Worm (Caenorhabditis elegans) whole organism, young adult: ENCODE results near the gene C14C6.8.
A peak's percentile ranks its signal among the peaks of the same experiment; 100 is the strongest.

Source experiments
- D2030.7 ChIP-seq: fragments of 200-800 bp; sonication (Bioruptor generic); IDR thresholded peaks from 2 replicates; pipeline ENCODE4 v1.3.6; 2022; ENCODE audit warnings: missing genetic modification reagents, missing genetic modification characterization, missing compliant biosample characterization
- F37B4.10 ChIP-seq: fragments of 200-800 bp; sonication (Bioruptor generic); IDR thresholded peaks from 2 replicates; pipeline ENCODE4 v1.3.6; 2022; ENCODE audit warnings: missing genetic modification characterization, missing compliant biosample characterization
- F39B2.1 ChIP-seq: fragments of 200-800 bp; sonication (Bioruptor generic); IDR thresholded peaks from 2 replicates; pipeline ENCODE4 v1.3.6; 2022; ENCODE audit warnings: missing genetic modification reagents, missing genetic modification characterization, missing compliant biosample characterization
- F57A8.1 ChIP-seq: fragments of 200-800 bp; sonication (Bioruptor generic); optimal IDR thresholded peaks from 2 replicates; lab custom pipeline; 2018; ENCODE audit warnings: mild to moderate bottlenecking, missing genetic modification characterization, moderate library complexity, missing compliant biosample characterization
- F57C9.4 ChIP-seq: sonication (generic microtip); optimal IDR thresholded peaks from 2 replicates; lab custom pipeline; 2017; ENCODE audit warnings: mild to moderate bottlenecking, missing genetic modification characterization, missing compliant biosample characterization
- Y67H2A.10 ChIP-seq: fragments of 200-800 bp; sonication (Bioruptor generic); conservative IDR thresholded peaks from 2 replicates; pipeline ENCODE4 v1.3.6; 2022; ENCODE audit warnings: missing genetic modification reagents, missing genetic modification characterization, missing compliant biosample characterization
- ZK185.1 ChIP-seq: sonication (generic microtip); optimal IDR thresholded peaks from 2 replicates; lab custom pipeline; 2016; ENCODE audit warnings: mild to moderate bottlenecking, missing genetic modification characterization, missing compliant biosample characterization; ENCODE audit not compliant: poor library complexity, severe bottlenecking
- aptf-3 ChIP-seq: fragments of 200-800 bp; sonication (Bioruptor generic); IDR thresholded peaks from 2 replicates; pipeline ENCODE4 v1.3.6; 2022; ENCODE audit warnings: missing genetic modification characterization, missing compliant biosample characterization
- attf-3 ChIP-seq: fragments of 200-800 bp; sonication (Bioruptor generic); conservative IDR thresholded peaks from 2 replicates; pipeline ENCODE4 v1.3.6; 2022; ENCODE audit warnings: missing genetic modification reagents, missing genetic modification characterization, missing compliant biosample characterization
- bed-1 ChIP-seq: fragments of 200-800 bp; sonication (Bioruptor generic); IDR thresholded peaks from 2 replicates; pipeline ENCODE4 v1.3.6; 2022; ENCODE audit warnings: missing genetic modification reagents, missing genetic modification characterization, missing compliant biosample characterization
- bed-2 ChIP-seq: fragments of 200-800 bp; sonication (Bioruptor generic); IDR thresholded peaks from 2 replicates; pipeline ENCODE4 v1.3.6; 2022; ENCODE audit warnings: missing genetic modification reagents, missing genetic modification characterization, missing compliant biosample characterization
- ccch-3 ChIP-seq: fragments of 200-800 bp; sonication (Bioruptor generic); optimal IDR thresholded peaks from 2 replicates; lab custom pipeline; 2018; ENCODE audit warnings: mild to moderate bottlenecking, missing genetic modification characterization, missing compliant biosample characterization
- ceh-79 ChIP-seq: sonication (generic microtip); optimal IDR thresholded peaks from 2 replicates; lab custom pipeline; 2017; ENCODE audit warnings: mild to moderate bottlenecking, missing genetic modification characterization, missing compliant biosample characterization
- die-1 ChIP-seq: sonication (generic microtip); optimal IDR thresholded peaks from 2 replicates; lab custom pipeline; 2016; ENCODE audit warnings: missing genotype, mild to moderate bottlenecking, missing genetic modification characterization, missing compliant biosample characterization
- dox-1 ChIP-seq: fragments of 200-800 bp; sonication (Bioruptor generic); IDR thresholded peaks from 2 replicates; pipeline ENCODE4 v1.3.6; 2022; ENCODE audit warnings: missing genetic modification reagents, missing genetic modification characterization, missing compliant biosample characterization
- egrh-3 ChIP-seq: fragments of 200-800 bp; sonication (Bioruptor generic); IDR thresholded peaks from 2 replicates; pipeline ENCODE4 v1.3.6; 2022; ENCODE audit warnings: missing genetic modification reagents, missing genetic modification characterization, missing compliant biosample characterization
- fkh-3 ChIP-seq: sonication (generic microtip); optimal IDR thresholded peaks from 2 replicates; lab custom pipeline; 2016; ENCODE audit warnings: mild to moderate bottlenecking, missing genetic modification characterization, missing compliant biosample characterization
- hlh-26 ChIP-seq: fragments of 200-800 bp; sonication (Bioruptor generic); conservative IDR thresholded peaks from 2 replicates; pipeline ENCODE4 v1.3.6; 2022; ENCODE audit warnings: missing genetic modification reagents, missing genetic modification characterization, missing compliant biosample characterization
- hmg-1.2 ChIP-seq: fragments of 200-800 bp; sonication (Bioruptor generic); IDR thresholded peaks from 2 replicates; pipeline ENCODE4 v1.3.6; 2022; ENCODE audit warnings: missing genetic modification reagents, missing genetic modification characterization, missing compliant biosample characterization
- let-607 ChIP-seq, 2 experiments: fragments of 200-800 bp in 1 of 2; sonication (Bioruptor generic) in 1 of 2; sonication (generic microtip) in 1 of 2; optimal IDR thresholded peaks; 2 replicates each; lab custom pipeline; 2016 to 2018; ENCODE audit warnings: mild to moderate bottlenecking in 2 of 2, missing compliant biosample characterization in 2 of 2, missing genetic modification characterization in 2 of 2, moderate library complexity in 2 of 2, missing genotype in 1 of 2
- lin-35 ChIP-seq, 3 experiments: fragments of 150-350 bp in 2 of 3; sonication (generic microtip) in 1 of 3; optimal IDR thresholded peaks; 2 replicates each; lab custom pipeline; 2014 to 2018; ENCODE audit warnings: missing biosample characterization in 3 of 3, missing genetic modification characterization in 3 of 3, missing genetic modification reagents in 3 of 3
- lin-54 ChIP-seq: fragments of 200-800 bp; sonication (Bioruptor generic); optimal IDR thresholded peaks from 2 replicates; lab custom pipeline; 2018; ENCODE audit warnings: mild to moderate bottlenecking, missing genetic modification characterization, missing compliant biosample characterization
- lsl-1 ChIP-seq: fragments of 200-800 bp; sonication (Bioruptor generic); optimal IDR thresholded peaks from 2 replicates; lab custom pipeline; 2018; ENCODE audit warnings: mild to moderate bottlenecking, missing genetic modification characterization, moderate library complexity, missing compliant biosample characterization
- lsy-27 ChIP-seq: sonication (generic microtip); optimal IDR thresholded peaks from 2 replicates; lab custom pipeline; 2017; ENCODE audit warnings: missing genetic modification characterization, mild to moderate bottlenecking, missing compliant biosample characterization, antibody characterized with exemption, missing genotype, borderline replicate concordance; ENCODE audit not compliant: insufficient read depth
- madf-10 ChIP-seq: sonication (generic microtip); optimal IDR thresholded peaks from 2 replicates; lab custom pipeline; 2016; ENCODE audit warnings: mild to moderate bottlenecking, missing genetic modification characterization, missing compliant biosample characterization
- madf-6 ChIP-seq: fragments of 200-800 bp; sonication (Bioruptor generic); IDR thresholded peaks from 2 replicates; pipeline ENCODE4 v1.3.6; 2022; ENCODE audit warnings: missing genetic modification reagents, missing genetic modification characterization, missing compliant biosample characterization
- nfyb-1 ChIP-seq: fragments of 200-800 bp; sonication (Bioruptor generic); IDR thresholded peaks from 2 replicates; pipeline ENCODE4 v1.3.6; 2022; ENCODE audit warnings: missing genetic modification reagents, missing genetic modification characterization, missing compliant biosample characterization
- nhr-27 ChIP-seq: fragments of 200-800 bp; sonication (Bioruptor generic); optimal IDR thresholded peaks from 2 replicates; lab custom pipeline; 2018; ENCODE audit warnings: mild to moderate bottlenecking, missing genetic modification characterization, moderate library complexity, missing compliant biosample characterization
- nhr-80 ChIP-seq: sonication (generic microtip); optimal IDR thresholded peaks from 2 replicates; lab custom pipeline; 2016; ENCODE audit warnings: missing genetic modification characterization, missing compliant biosample characterization
- nhr-90 ChIP-seq: sonication (generic microtip); optimal IDR thresholded peaks from 2 replicates; lab custom pipeline; 2016; ENCODE audit warnings: missing genotype, mild to moderate bottlenecking, missing genetic modification characterization, missing compliant biosample characterization
- pbrm-1 ChIP-seq: fragments of 200-800 bp; sonication (Bioruptor generic); IDR thresholded peaks from 2 replicates; pipeline ENCODE4 v1.3.6; 2022; ENCODE audit warnings: missing genetic modification reagents, missing genetic modification characterization, missing compliant biosample characterization
- pha-4 ChIP-seq: fragments of 150-350 bp; sonication (generic microtip); optimal IDR thresholded peaks from 2 replicates; lab custom pipeline; 2014; ENCODE audit warnings: missing biosample characterization, missing genetic modification reagents, missing genetic modification characterization
- rec-8 ChIP-seq, 2 experiments: sonication (generic microtip); optimal IDR thresholded peaks; 2 replicates each; lab custom pipeline; 2016; ENCODE audit warnings: mild to moderate bottlenecking in 2 of 2, missing genetic modification characterization in 2 of 2, missing genetic modification reagents in 2 of 2, missing genotype in 2 of 2, missing biosample characterization in 1 of 2, missing compliant biosample characterization in 1 of 2, moderate library complexity in 1 of 2
- tbp1 ChIP-seq: fragments of 200-800 bp; sonication (Bioruptor generic); optimal IDR thresholded peaks from 2 replicates; lab custom pipeline; 2018; ENCODE audit warnings: mild to moderate bottlenecking, missing genetic modification characterization, missing compliant biosample characterization
- ztf-18 ChIP-seq: sonication (generic microtip); optimal IDR thresholded peaks from 2 replicates; lab custom pipeline; 2016; ENCODE audit warnings: missing genotype, mild to moderate bottlenecking, missing genetic modification characterization, missing compliant biosample characterization
- ztf-28 ChIP-seq: fragments of 200-800 bp; sonication (Bioruptor generic); IDR thresholded peaks from 2 replicates; pipeline ENCODE4 v1.3.6; 2022; ENCODE audit warnings: missing genetic modification reagents, missing genetic modification characterization, missing compliant biosample characterization
- ztf-6 ChIP-seq: fragments of 200-800 bp; sonication (Bioruptor generic); IDR thresholded peaks from 2 replicates; pipeline ENCODE4 v1.3.6; 2022; ENCODE audit warnings: missing genetic modification reagents, missing genetic modification characterization, missing compliant biosample characterization

Gene C14C6.8

DNA sequence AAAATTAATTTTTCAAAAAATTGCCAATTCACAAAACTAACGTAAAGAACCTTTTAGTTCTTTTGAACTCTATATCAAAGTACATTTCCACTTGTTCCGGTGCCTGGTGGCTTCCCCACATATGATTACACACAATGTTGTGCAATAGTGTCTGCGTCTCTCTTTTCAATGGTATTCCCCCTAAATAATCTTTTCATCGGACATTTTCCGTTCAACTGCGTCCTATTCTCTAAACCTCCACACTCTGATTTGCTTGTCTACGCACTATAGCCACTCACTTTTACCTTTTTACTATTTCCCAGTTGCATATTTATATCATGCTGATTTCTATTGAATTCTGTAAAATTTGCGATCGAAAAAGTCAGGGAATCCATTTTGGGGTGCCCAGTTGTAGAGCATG lies 20.9 kb downstream of the C14C6.8 start, which contains the start of gene nhr-58 (continued):
- TF ChIP-seq ccch-3 (GFP tag; lab: Kevin White, UChicago) (no peak), ztf-6 (GFP tag; lab: Robert Waterston, UW) (no peak), pbrm-1 (no peak), let-607 (tag; optimal IDR thresholded peaks at IDR 0.05; lab: Kevin White, UChicago) (no peak), aptf-3 (no peak), die-1 (tag; lab: Kevin White, UChicago) (no peak), ztf-28 (GFP tag; lab: Robert Waterston, UW) (no peak), nfyb-1 (GFP tag; lab: Robert Waterston, UW) (no peak), attf-3 (GFP tag; lab: Robert Waterston, UW) (no peak), ztf-18 (tag; lab: Kevin White, UChicago) (no peak), rec-8 (tag; optimal IDR thresholded peaks at IDR 0.05; lab: Kevin White, UChicago) (no peak), pha-4 (peak; percentile 87), fkh-3 (tag; lab: Kevin White, UChicago) (no peak), tbp1 (peak; percentile 1), dox-1 (GFP tag; lab: Robert Waterston, UW) (0 out of 2 replicates have a peak, but pooled peaks have one; percentile 16), egrh-3 (no peak), bed-2 (GFP tag; lab: Robert Waterston, UW) (no peak), hmg-1.2 (GFP tag; lab: Robert Waterston, UW) (peak; percentile 37; the same call in 1 of the 2 replicates), lsl-1 (GFP tag; lab: Kevin White, UChicago) (no peak)

DNA sequence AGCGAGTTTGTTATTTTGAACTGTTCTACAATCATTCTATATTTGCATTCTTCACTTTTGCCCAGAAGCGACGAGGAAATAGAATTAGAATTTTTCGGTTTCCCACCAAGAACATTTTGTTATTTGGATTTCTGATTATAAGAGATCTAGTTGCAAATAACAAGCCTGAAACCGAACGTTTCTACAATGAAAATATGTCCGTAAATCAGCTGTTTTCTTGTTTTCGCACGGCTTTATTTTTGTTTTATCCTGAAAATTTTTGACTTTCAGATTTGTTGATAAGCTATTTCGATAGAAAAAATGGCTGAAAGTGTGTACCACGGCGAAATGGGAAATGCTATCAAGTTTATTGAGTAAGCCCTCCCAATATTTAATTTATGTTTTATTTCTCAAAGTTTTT lies 25.4 kb downstream of the C14C6.8 start, which contains the start of gene srw-108:
Gene srw-108 (plus strand): TSS at position 301 of the 400 bp plus-strand sequence.
- TF ChIP-seq F57C9.4 (tag; lab: Kevin White, UChicago) (no peak), dox-1 (GFP tag; lab: Robert Waterston, UW) (no peak), lin-54 (GFP tag; lab: Kevin White, UChicago) (no peak), hlh-26 (no peak), F37B4.10 (GFP tag; lab: Robert Waterston, UW) (no peak), ceh-79 (no peak), lin-35 (GFP tag; optimal IDR thresholded peaks at IDR 0.05; lab: Kevin White, UChicago) (no peak), lsy-27 (tag; lab: Kevin White, UChicago) (no peak), nhr-90 (tag; lab: Kevin White, UChicago) (no peak), nfyb-1 (GFP tag; lab: Robert Waterston, UW) (no peak), bed-1 (GFP tag; lab: Robert Waterston, UW) (no peak), madf-6 (GFP tag; lab: Robert Waterston, UW) (no peak), fkh-3 (tag; lab: Kevin White, UChicago) (no peak)

DNA sequence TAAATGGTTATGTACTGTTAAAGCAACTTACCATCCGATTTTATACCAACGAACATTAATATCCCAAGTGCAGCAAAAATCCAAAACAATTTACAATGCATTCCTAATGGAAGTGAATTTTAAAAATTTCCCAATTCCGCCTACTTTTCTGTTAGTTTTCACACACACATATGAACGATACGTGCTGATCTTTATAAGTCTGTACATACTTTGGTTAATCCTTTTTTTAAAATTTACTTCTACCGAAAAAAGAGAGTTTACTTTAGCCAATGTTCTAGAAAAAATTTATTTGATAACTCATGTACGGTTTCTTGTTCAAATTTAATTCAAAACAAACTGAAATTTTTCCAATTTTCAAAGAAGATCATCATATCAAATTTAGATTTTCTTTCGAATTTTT lies 27.9 kb downstream of the C14C6.8 start, which contains the start of gene R11G11.16:
Gene R11G11.16 (minus strand): TSS at position 101 of the 400 bp plus-strand sequence.
- TF ChIP-seq F39B2.1 (GFP tag; lab: Robert Waterston, UW) = no peak
- no peak for TF ChIP-seq madf-10 (tag; lab: Kevin White, UChicago)
- no peak for TF ChIP-seq Y67H2A.10 (GFP tag; lab: Robert Waterston, UW)
- TF ChIP-seq nhr-27 (tag; lab: Kevin White, UChicago) = no peak

DNA sequence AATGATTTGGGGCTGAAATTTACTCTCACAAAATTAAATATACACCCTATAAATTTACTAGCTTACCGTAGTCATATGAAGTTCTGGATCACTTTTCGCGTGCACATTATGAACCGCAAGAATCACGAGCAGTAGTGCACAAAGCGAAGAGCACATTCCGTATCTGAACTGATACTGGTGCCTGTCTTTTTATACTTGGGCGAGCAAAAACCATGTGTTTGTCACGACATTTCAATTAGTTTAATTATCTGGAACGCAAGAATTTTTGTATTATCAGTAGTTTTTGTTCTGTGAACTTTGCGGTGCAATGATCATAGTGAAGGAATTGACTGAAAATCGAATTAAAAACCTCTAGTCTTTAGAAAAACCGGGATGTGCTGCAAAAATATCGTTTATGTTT lies 28.9 kb downstream of the C14C6.8 start, which contains the start of gene lipl-3:
Gene lipl-3 (minus strand): TSS at position 161 of the 400 bp plus-strand sequence.
- TF ChIP-seq F57A8.1 (GFP tag; lab: Kevin White, UChicago) (no peak), nhr-80 (tag; lab: Kevin White, UChicago) (peak; percentile 30), D2030.7 (GFP tag; lab: Robert Waterston, UW) (no peak), madf-6 (GFP tag; lab: Robert Waterston, UW) (no peak), ZK185.1 (no peak), F37B4.10 (GFP tag; lab: Robert Waterston, UW) (no peak)
